Worm (Caenorhabditis elegans): ENCODE results near the gene tub-1.

Gene tub-1

DNA sequence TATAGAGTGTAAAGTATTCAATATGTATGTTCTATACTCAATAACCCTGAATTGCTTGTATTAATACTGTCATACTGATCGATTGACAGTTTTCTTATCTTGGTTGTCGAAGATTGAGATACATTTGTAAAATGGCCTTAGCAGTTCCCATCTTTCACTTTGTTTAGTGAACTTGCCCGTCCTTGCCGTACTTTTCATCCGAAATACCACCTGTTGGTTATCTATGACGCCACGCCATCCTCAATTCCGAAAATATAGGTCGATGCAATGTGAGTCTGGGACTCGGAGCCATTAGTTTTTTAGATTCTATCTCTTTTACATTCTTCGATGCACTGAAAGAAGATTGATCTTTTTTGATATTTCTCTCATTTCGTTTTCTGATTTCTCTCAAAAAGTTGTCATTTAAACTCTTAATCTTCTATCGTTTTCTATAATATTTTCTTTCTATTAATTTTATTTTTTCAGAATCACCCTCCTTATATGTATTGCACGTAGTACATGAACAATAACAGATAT lies 27.2 kb downstream of the tub-1 start, which contains the start of gene ulp-4 (continued):
- TF ChIP-seq lsy-2 (tag; optimal IDR thresholded peaks at IDR 0.05): peak in 1 of 2 experiments; percentile 19
- TF ChIP-seq nhr-102 (tag; optimal IDR thresholded peaks at IDR 0.05): no peak
- TF ChIP-seq hlh-11 (tag; optimal IDR thresholded peaks at IDR 0.05): peak; percentile 18
- no peak for TF ChIP-seq sdz-12 (GFP tag; optimal IDR thresholded peaks at IDR 0.05)
- TF ChIP-seq ztf-11 (tag; optimal IDR thresholded peaks at IDR 0.05): no peak
- no peak for TF ChIP-seq F26F4.8 (GFP tag; conservative IDR thresholded peaks at IDR 0.05)
- TF ChIP-seq tra-1 (GFP tag; IDR thresholded peaks at IDR 0.05): peak; percentile 40; the same call in 1 of the 2 replicates
- TF ChIP-seq daf-16 (GFP tag; optimal IDR thresholded peaks at IDR 0.05): peak in 1 of 2 experiments; percentile 10
- TF ChIP-seq daf-16 (tag; optimal IDR thresholded peaks at IDR 0.05): no peak
- no peak for TF ChIP-seq ama-1 (optimal IDR thresholded peaks at IDR 0.05)
- TF ChIP-seq dve-1 (tag; optimal IDR thresholded peaks at IDR 0.05; ENCODE audit: insufficient read depth): peak; percentile 26
- TF ChIP-seq Y48G9A.11 (GFP tag; IDR thresholded peaks at IDR 0.05): no peak
- no peak for TF ChIP-seq set-16 (GFP tag; IDR thresholded peaks at IDR 0.05)
- no peak for TF ChIP-seq zag-1 (tag; optimal IDR thresholded peaks at IDR 0.05)
- no peak for TF ChIP-seq php-3 (GFP tag; IDR thresholded peaks at IDR 0.05)
- TF ChIP-seq lin-29 (GFP tag; IDR thresholded peaks at IDR 0.05): no peak
- TF ChIP-seq egl-43 (GFP tag; IDR thresholded peaks at IDR 0.05): no peak

DNA sequence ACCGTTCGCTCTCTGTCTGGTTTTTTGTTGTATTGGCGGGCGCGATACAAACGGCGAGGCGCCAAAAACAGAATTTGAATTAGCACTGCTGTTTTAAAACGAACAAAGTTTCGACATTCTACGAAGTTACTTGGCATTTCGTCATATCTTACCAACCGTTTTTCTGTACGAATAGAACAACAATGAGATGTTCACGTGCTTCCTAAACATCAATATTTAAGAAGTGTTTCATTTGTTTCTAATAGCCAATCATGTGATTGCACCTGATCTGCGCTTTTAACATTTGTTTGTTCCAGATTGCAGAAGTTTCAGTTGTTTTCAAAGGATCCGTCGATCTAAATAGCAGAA lies 27.7 kb downstream of the tub-1 start:
- no peak for TF ChIP-seq mes-2 (tag; optimal IDR thresholded peaks at IDR 0.05; ENCODE audit: poor library complexity, severe bottlenecking)
- TF ChIP-seq nhr-77 (tag; optimal IDR thresholded peaks at IDR 0.05): no peak
- TF ChIP-seq fos-1 (tag; optimal IDR thresholded peaks at IDR 0.05): no peak
- no peak for TF ChIP-seq Y5F2A.4 (GFP tag; optimal IDR thresholded peaks at IDR 0.05)
- no peak for TF ChIP-seq set-16 (GFP tag; IDR thresholded peaks at IDR 0.05)
- peak; percentile 40 for TF ChIP-seq hlh-30 (tag; optimal IDR thresholded peaks at IDR 0.05; ENCODE audit: insufficient read depth)
- TF ChIP-seq ztf-7 (tag; optimal IDR thresholded peaks at IDR 0.05): no peak
- TF ChIP-seq lin-1 (GFP tag; IDR thresholded peaks at IDR 0.05): no peak
- peak; percentile 56 for TF ChIP-seq mep-1 (tag; optimal IDR thresholded peaks at IDR 0.05)
- no peak for TF ChIP-seq unc-130 (GFP tag; optimal IDR thresholded peaks at IDR 0.05)
- TF ChIP-seq ctbp-1 (GFP tag; IDR thresholded peaks at IDR 0.05): no peak; the same call in 1 of the 2 replicates

DNA sequence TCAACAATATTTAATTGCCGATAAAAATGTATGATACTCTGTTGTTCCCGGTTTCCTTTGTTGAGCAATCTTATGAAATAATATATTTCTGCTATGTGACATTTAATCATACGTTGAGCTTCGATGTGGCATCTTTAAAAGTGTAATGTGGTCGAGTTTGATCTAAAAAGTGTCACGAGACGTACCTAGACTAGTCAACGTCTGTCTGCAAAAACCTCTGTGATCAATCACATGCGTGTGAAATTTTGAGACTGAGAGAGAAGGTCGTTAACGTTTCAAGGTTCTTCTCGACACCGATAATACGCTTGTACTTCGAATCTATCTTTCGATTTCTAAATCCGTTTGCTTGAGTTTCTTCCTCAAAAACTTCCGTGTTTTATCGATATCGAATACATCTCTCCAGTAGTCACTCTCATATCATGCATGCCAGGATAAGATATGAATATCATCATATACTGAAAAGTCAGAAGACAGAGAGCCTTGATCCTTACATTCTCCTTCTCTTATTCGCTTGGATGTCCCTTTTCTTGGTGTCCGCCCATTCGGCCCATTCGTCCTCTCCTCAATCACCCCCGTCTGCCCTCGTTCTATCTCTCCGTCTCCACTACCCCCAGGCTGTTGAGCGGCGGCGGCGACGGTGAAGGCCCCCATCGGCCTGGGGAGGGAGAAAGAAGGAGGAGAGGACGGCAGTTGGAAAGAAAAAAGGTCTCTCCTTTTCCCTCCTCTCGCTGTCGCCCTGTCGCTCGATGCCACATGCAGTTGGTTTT lies 28.3 kb downstream of the tub-1 start:
- TF ChIP-seq nhr-48 (tag; optimal IDR thresholded peaks at IDR 0.05): peak; percentile 17
- 0 out of 2 replicates have a peak, but pooled peaks have one; percentile 48 for TF ChIP-seq dmd-8 (GFP tag; IDR thresholded peaks at IDR 0.05)
- no peak for TF ChIP-seq lim-7 (GFP tag; IDR thresholded peaks at IDR 0.05)
- TF ChIP-seq nhr-28 (tag; optimal IDR thresholded peaks at IDR 0.05): peak; percentile 45
- no peak for TF ChIP-seq attf-4 (tag; optimal IDR thresholded peaks at IDR 0.05)
- TF ChIP-seq mxl-3 (GFP tag; optimal IDR thresholded peaks at IDR 0.05): peak; percentile 74
- TF ChIP-seq nhr-10 (tag; optimal IDR thresholded peaks at IDR 0.05): no peak
- peak; percentile 57 for TF ChIP-seq hmg-1.1 (GFP tag; IDR thresholded peaks at IDR 0.05)
- peak; percentile 13; the same call in 1 of the 2 replicates for TF ChIP-seq lin-38 (GFP tag; IDR thresholded peaks at IDR 0.05)
- TF ChIP-seq zfp-3 (GFP tag; conservative IDR thresholded peaks at IDR 0.05): no peak
- peak; percentile 7 for TF ChIP-seq F10B5.3 (tag; optimal IDR thresholded peaks at IDR 0.05)
- no peak for TF ChIP-seq skn-1 (tag; optimal IDR thresholded peaks at IDR 0.05)
- 0 out of 2 replicates have a peak, but pooled peaks have one; percentile 12 for TF ChIP-seq php-3 (GFP tag; IDR thresholded peaks at IDR 0.05)
- no peak for TF ChIP-seq ztf-7 (tag; optimal IDR thresholded peaks at IDR 0.05)
- peak; percentile 98 for TF ChIP-seq set-16 (GFP tag; IDR thresholded peaks at IDR 0.05)
- TF ChIP-seq daf-16 (GFP tag; optimal IDR thresholded peaks at IDR 0.05): peak in 1 of 2 experiments; percentile 30
- TF ChIP-seq daf-16 (tag; optimal IDR thresholded peaks at IDR 0.05): peak; percentile 7
- TF ChIP-seq egl-43 (GFP tag; IDR thresholded peaks at IDR 0.05): peak; percentile 72
- TF ChIP-seq mdl-1 (tag; optimal IDR thresholded peaks at IDR 0.05): peak in 1 of 2 experiments; percentile 63
- peak; percentile 30 for TF ChIP-seq dpl-1 (GFP tag; optimal IDR thresholded peaks at IDR 0.05)
- TF ChIP-seq ctbp-1 (GFP tag; IDR thresholded peaks at IDR 0.05): peak; percentile 64
- TF ChIP-seq F37D6.2 (tag; optimal IDR thresholded peaks at IDR 0.05): peak; percentile 8
- TF ChIP-seq aha-1 (tag): peak; percentile 65
- TF ChIP-seq mes-2 (tag; optimal IDR thresholded peaks at IDR 0.05; ENCODE audit: poor library complexity, severe bottlenecking): peak; percentile 66
- TF ChIP-seq sdz-12 (GFP tag; optimal IDR thresholded peaks at IDR 0.05): no peak
- TF ChIP-seq Y48G9A.11 (GFP tag; IDR thresholded peaks at IDR 0.05): no peak
- TF ChIP-seq rbr-2 (tag; optimal IDR thresholded peaks at IDR 0.05): peak; percentile 55
- TF ChIP-seq T20F7.1 (GFP tag; optimal IDR thresholded peaks at IDR 0.05): peak; percentile 47
- peak; percentile 69 for TF ChIP-seq dmd-6 (GFP tag; IDR thresholded peaks at IDR 0.05)

Measured in whole organism, L4 larva.